Worm (Caenorhabditis elegans): ENCODE results near the gene rbr-2.

The rbr-2 gene

ce11 chrIV:10918877-10919560, 851 bp upstream of the rbr-2 start:
- TF ChIP-seq pqm-1 (tag; optimal IDR thresholded peaks at IDR 0.05) (peak; percentile 20), mml-1 (tag; optimal IDR thresholded peaks at IDR 0.05) (no peak), nhr-77 (tag; optimal IDR thresholded peaks at IDR 0.05) (no peak), pha-4 (tag; optimal IDR thresholded peaks at IDR 0.05) (peak; percentile 73), ceh-28 (tag; optimal IDR thresholded peaks at IDR 0.05) (peak; percentile 8), fos-1 (tag; optimal IDR thresholded peaks at IDR 0.05) (no peak), nhr-67 (tag; optimal IDR thresholded peaks at IDR 0.05) (no peak), nhr-76 (tag; optimal IDR thresholded peaks at IDR 0.05) (no peak), R02D3.7 (tag; optimal IDR thresholded peaks at IDR 0.05) (peak; percentile 17), elt-3 (tag; optimal IDR thresholded peaks at IDR 0.05) (no peak), ztf-4 (tag; optimal IDR thresholded peaks at IDR 0.05) (no peak), hmg-11 (tag; optimal IDR thresholded peaks at IDR 0.05) (peak; percentile 90), ZK546.5 (tag; optimal IDR thresholded peaks at IDR 0.05) (no peak), jun-1 (tag; optimal IDR thresholded peaks at IDR 0.05) (no peak), unc-39 (tag; optimal IDR thresholded peaks at IDR 0.05) (no peak), snpc-4 (tag; optimal IDR thresholded peaks at IDR 0.05) (peak; percentile 70), egl-27 (tag; optimal IDR thresholded peaks at IDR 0.05) (no peak), nhr-11 (tag; optimal IDR thresholded peaks at IDR 0.05) (peak; percentile 51), ceh-82 (tag; optimal IDR thresholded peaks at IDR 0.05) (no peak), ztf-11 (tag; optimal IDR thresholded peaks at IDR 0.05) (no peak), lsy-12 (tag; optimal IDR thresholded peaks at IDR 0.05) (peak; percentile 40), lin-15B (tag; optimal IDR thresholded peaks at IDR 0.05) (peak; percentile 85), elt-2 (tag; optimal IDR thresholded peaks at IDR 0.05) (peak; percentile 72), zag-1 (tag; optimal IDR thresholded peaks at IDR 0.05) (no peak), nhr-237 (tag; optimal IDR thresholded peaks at IDR 0.05) (no peak), unc-62 (GFP tag; optimal IDR thresholded peaks at IDR 0.05) (no peak), mdl-1 (tag; optimal IDR thresholded peaks at IDR 0.05) (peak; percentile 65), sea-2 (GFP tag; optimal IDR thresholded peaks at IDR 0.05) (no peak), daf-12 (tag; optimal IDR thresholded peaks at IDR 0.05) (no peak), nhr-28 (tag; optimal IDR thresholded peaks at IDR 0.05) (no peak), nhr-25 (tag; optimal IDR thresholded peaks at IDR 0.05) (peak; percentile 81), lin-39 (tag; optimal IDR thresholded peaks at IDR 0.05) (peak; percentile 78), ceh-16 (tag; optimal IDR thresholded peaks at IDR 0.05) (no peak), fkh-2 (tag; optimal IDR thresholded peaks at IDR 0.05) (no peak), aly-2 (tag; optimal IDR thresholded peaks at IDR 0.05) (no peak), elt-1 (tag; optimal IDR thresholded peaks at IDR 0.05) (peak; percentile 66), nhr-12 (tag; optimal IDR thresholded peaks at IDR 0.05) (no peak), nfya-1 (tag; optimal IDR thresholded peaks at IDR 0.05; ENCODE audit: insufficient read depth) (peak; percentile 83), ceh-9 (tag; optimal IDR thresholded peaks at IDR 0.05) (no peak), ama-1 (optimal IDR thresholded peaks at IDR 0.05) (peak; percentile 60), nhr-43 (tag; optimal IDR thresholded peaks at IDR 0.05; ENCODE audit: poor library complexity, severe bottlenecking) (peak; percentile 2), nhr-23 (tag; optimal IDR thresholded peaks at IDR 0.05) (peak; percentile 56), skn-1 (tag; optimal IDR thresholded peaks at IDR 0.05) (peak; percentile 38), egl-5 (tag; optimal IDR thresholded peaks at IDR 0.05) (peak; percentile 85), tbx-2 (tag; optimal IDR thresholded peaks at IDR 0.05) (no peak), eor-1 (tag; optimal IDR thresholded peaks at IDR 0.05) (no peak), fkh-10 (GFP tag; optimal IDR thresholded peaks at IDR 0.05) (peak; percentile 61)

Data from whole organism, L3 larva.